Worm (Caenorhabditis elegans) whole organism, L4 larva: ENCODE data around the gene shl-1.

ENCODE experiments used
- F10B5.3 ChIP-seq: sonication (generic microtip); optimal IDR thresholded peaks from 2 replicates; lab custom pipeline; 2016; ENCODE audit warnings: mild to moderate bottlenecking, missing genetic modification characterization, missing compliant biosample characterization
- F26F4.8 ChIP-seq: fragments of 200-800 bp; sonication (Bioruptor generic); conservative IDR thresholded peaks from 2 replicates; pipeline ENCODE4 v1.3.6; 2022; ENCODE audit warnings: missing genetic modification characterization, missing compliant biosample characterization
- F37D6.2 ChIP-seq: sonication (generic microtip); optimal IDR thresholded peaks from 2 replicates; lab custom pipeline; 2016; ENCODE audit warnings: mild to moderate bottlenecking, missing genetic modification characterization, missing compliant biosample characterization
- T20F7.1 ChIP-seq: fragments of 200-800 bp; sonication (Bioruptor generic); optimal IDR thresholded peaks from 2 replicates; lab custom pipeline; 2018; ENCODE audit warnings: mild to moderate bottlenecking, missing genetic modification characterization, missing compliant biosample characterization
- Y105C5A.15 ChIP-seq: fragments of 200-800 bp; sonication (Bioruptor generic); IDR thresholded peaks from 2 replicates; pipeline ENCODE4 v1.3.6; 2022; ENCODE audit warnings: missing genetic modification characterization, missing compliant biosample characterization
- Y48G9A.11 ChIP-seq: fragments of 200-800 bp; sonication (Bioruptor generic); IDR thresholded peaks from 2 replicates; pipeline ENCODE4 v1.3.6; 2022; ENCODE audit warnings: missing genetic modification reagents, missing genetic modification characterization, missing compliant biosample characterization
- Y5F2A.4 ChIP-seq: fragments of 200-800 bp; sonication (Bioruptor generic); optimal IDR thresholded peaks from 2 replicates; lab custom pipeline; 2018; ENCODE audit warnings: mild to moderate bottlenecking, missing genetic modification characterization, missing compliant biosample characterization
- Y75B8A.6 ChIP-seq: fragments of 200-800 bp; sonication (Bioruptor generic); IDR thresholded peaks from 2 replicates; pipeline ENCODE4 v1.3.6; 2022; ENCODE audit warnings: missing genetic modification reagents, missing genetic modification characterization, missing compliant biosample characterization
- aly-2 ChIP-seq: sonication (generic microtip); optimal IDR thresholded peaks from 2 replicates; lab custom pipeline; 2018; ENCODE audit warnings: missing biosample characterization, missing genetic modification characterization
- attf-4 ChIP-seq: sonication (generic microtip); optimal IDR thresholded peaks from 3 replicates; lab custom pipeline; 2017; ENCODE audit warnings: missing biosample characterization, missing genetic modification characterization
- ceh-28 ChIP-seq: fragments of 150-350 bp; optimal IDR thresholded peaks from 2 replicates; lab custom pipeline; 2014; ENCODE audit warnings: missing biosample characterization, missing genetic modification reagents, missing genetic modification characterization
- ceh-32 ChIP-seq: sonication (generic microtip); optimal IDR thresholded peaks from 2 replicates; lab custom pipeline; 2016; ENCODE audit warnings: mild to moderate bottlenecking, missing genetic modification characterization, missing compliant biosample characterization; ENCODE audit not compliant: poor library complexity
- ceh-62 ChIP-seq: sonication (generic microtip); optimal IDR thresholded peaks from 2 replicates; lab custom pipeline; 2017; ENCODE audit warnings: missing biosample characterization, missing genetic modification characterization
- daf-16 ChIP-seq, 3 experiments: sonication (generic microtip); optimal IDR thresholded peaks; 2 replicates each; lab custom pipeline; 2016 to 2017; ENCODE audit warnings: missing genetic modification characterization in 3 of 3, missing genetic modification reagents in 3 of 3, mild to moderate bottlenecking in 2 of 3, missing compliant biosample characterization in 2 of 3, missing biosample characterization in 1 of 3, moderate library complexity in 1 of 3
- daf-19 ChIP-seq: fragments of 200-800 bp; sonication (Bioruptor generic); conservative IDR thresholded peaks from 2 replicates; pipeline ENCODE4 v1.3.6; 2022; ENCODE audit warnings: missing genetic modification characterization, missing compliant biosample characterization
- dmd-9 ChIP-seq: fragments of 200-800 bp; sonication (Bioruptor generic); IDR thresholded peaks from 2 replicates; pipeline ENCODE4 v1.3.6; 2022; ENCODE audit warnings: missing genetic modification reagents, missing genetic modification characterization, missing compliant biosample characterization
- dpl-1 ChIP-seq: fragments of 150-350 bp; optimal IDR thresholded peaks from 2 replicates; lab custom pipeline; 2014; ENCODE audit warnings: missing biosample characterization, missing genetic modification reagents, missing genetic modification characterization
- duxl-1 ChIP-seq: sonication (generic microtip); optimal IDR thresholded peaks from 2 replicates; lab custom pipeline; 2016; ENCODE audit warnings: mild to moderate bottlenecking, missing genetic modification characterization, moderate library complexity, missing compliant biosample characterization; ENCODE audit not compliant: poor library complexity
- egl-43 ChIP-seq: fragments of 200-800 bp; sonication (Bioruptor generic); IDR thresholded peaks from 2 replicates; pipeline ENCODE4 v1.3.6; 2022; ENCODE audit warnings: missing genetic modification reagents, missing genetic modification characterization, missing compliant biosample characterization
- fkh-10 ChIP-seq: fragments of 150-350 bp; optimal IDR thresholded peaks from 2 replicates; lab custom pipeline; 2014; ENCODE audit warnings: missing biosample characterization, missing genetic modification reagents, missing genetic modification characterization
- hif-1 ChIP-seq, 2 experiments: sonication (generic microtip); optimal IDR thresholded peaks; 2 replicates each; lab custom pipeline; 2016 to 2017; ENCODE audit warnings: missing compliant biosample characterization in 2 of 2, missing genetic modification characterization in 2 of 2, missing genetic modification reagents in 2 of 2, missing genotype in 2 of 2, mild to moderate bottlenecking in 1 of 2
- hlh-11 ChIP-seq: fragments of 200-800 bp; sonication (Bioruptor generic); optimal IDR thresholded peaks from 2 replicates; lab custom pipeline; 2018; ENCODE audit warnings: mild to moderate bottlenecking, missing genetic modification characterization, missing compliant biosample characterization
- jun-1 ChIP-seq: fragments of 150-350 bp; optimal IDR thresholded peaks from 2 replicates; lab custom pipeline; 2014; ENCODE audit warnings: missing biosample characterization, missing genetic modification reagents, missing genetic modification characterization
- lin-29 ChIP-seq: fragments of 200-800 bp; sonication (Bioruptor generic); IDR thresholded peaks from 2 replicates; pipeline ENCODE4 v1.3.6; 2022; ENCODE audit warnings: missing genetic modification reagents, missing genetic modification characterization, missing compliant biosample characterization
- mdl-1 ChIP-seq, 2 experiments: fragments of 150-350 bp in 1 of 2; sonication (generic microtip) in 1 of 2; optimal IDR thresholded peaks; 2 replicates each; lab custom pipeline; 2014 to 2017; ENCODE audit warnings: missing biosample characterization in 2 of 2, missing genetic modification characterization in 2 of 2
- mdt-29 ChIP-seq: fragments of 200-800 bp; sonication (Bioruptor generic); IDR thresholded peaks from 2 replicates; pipeline ENCODE4 v1.3.6; 2022; ENCODE audit warnings: missing genetic modification reagents, missing genetic modification characterization, missing compliant biosample characterization
- mep-1 ChIP-seq: fragments of 150-350 bp; sonication (generic microtip); optimal IDR thresholded peaks from 3 replicates; lab custom pipeline; 2014; ENCODE audit warnings: missing biosample characterization, missing genetic modification characterization
- mes-2 ChIP-seq: sonication (generic microtip); optimal IDR thresholded peaks from 2 replicates; lab custom pipeline; 2016; ENCODE audit warnings: missing genotype, mild to moderate bottlenecking, missing genetic modification characterization, missing compliant biosample characterization; ENCODE audit not compliant: poor library complexity, severe bottlenecking
- mxl-2 ChIP-seq: fragments of 200-800 bp; sonication (Bioruptor generic); conservative IDR thresholded peaks from 2 replicates; pipeline ENCODE4 v1.3.6; 2022; ENCODE audit warnings: missing genetic modification reagents, missing genetic modification characterization, missing compliant biosample characterization
- nhr-10 ChIP-seq: fragments of 150-350 bp; optimal IDR thresholded peaks from 2 replicates; lab custom pipeline; 2014; ENCODE audit warnings: missing biosample characterization, missing genetic modification characterization
- nhr-102 ChIP-seq: sonication (generic microtip); optimal IDR thresholded peaks from 2 replicates; lab custom pipeline; 2016; ENCODE audit warnings: mild to moderate bottlenecking, missing genetic modification characterization, moderate library complexity, missing compliant biosample characterization
- nhr-111 ChIP-seq: fragments of 200-800 bp; sonication (Bioruptor generic); optimal IDR thresholded peaks from 2 replicates; lab custom pipeline; 2018; ENCODE audit warnings: mild to moderate bottlenecking, missing genetic modification characterization, missing compliant biosample characterization
- nhr-25 ChIP-seq: sonication (generic microtip); optimal IDR thresholded peaks from 2 replicates; lab custom pipeline; 2017; ENCODE audit warnings: missing genetic modification characterization, mild to moderate bottlenecking, missing compliant biosample characterization, antibody characterized with exemption, moderate library complexity, borderline replicate concordance; ENCODE audit not compliant: insufficient read depth
- nhr-28 ChIP-seq: fragments of 150-350 bp; optimal IDR thresholded peaks from 2 replicates; lab custom pipeline; 2014; ENCODE audit warnings: missing biosample characterization, missing genetic modification characterization
- nhr-41 ChIP-seq: fragments of 200-800 bp; sonication (Bioruptor generic); IDR thresholded peaks from 2 replicates; pipeline ENCODE4 v1.3.6; 2022; ENCODE audit warnings: missing genetic modification reagents, missing genetic modification characterization, missing compliant biosample characterization
- nhr-6 ChIP-seq: fragments of 150-350 bp; optimal IDR thresholded peaks from 2 replicates; lab custom pipeline; 2014; ENCODE audit warnings: missing biosample characterization, missing genetic modification characterization
- nhr-76 ChIP-seq: fragments of 150-350 bp; optimal IDR thresholded peaks from 2 replicates; lab custom pipeline; 2014; ENCODE audit warnings: missing biosample characterization, missing genetic modification characterization
- saeg-2 ChIP-seq: fragments of 200-800 bp; sonication (Bioruptor generic); IDR thresholded peaks from 2 replicates; pipeline ENCODE4 v1.3.6; 2022; ENCODE audit warnings: missing genetic modification reagents, missing genetic modification characterization, missing compliant biosample characterization
- sdz-12 ChIP-seq: fragments of 200-800 bp; sonication (Bioruptor generic); optimal IDR thresholded peaks from 2 replicates; lab custom pipeline; 2018; ENCODE audit warnings: mild to moderate bottlenecking, missing genetic modification characterization, missing compliant biosample characterization
- skn-1 ChIP-seq: fragments of 150-350 bp; optimal IDR thresholded peaks from 2 replicates; lab custom pipeline; 2014; ENCODE audit warnings: missing biosample characterization, missing genetic modification characterization
- spr-1 ChIP-seq: sonication (generic microtip); optimal IDR thresholded peaks from 2 replicates; lab custom pipeline; 2016; ENCODE audit warnings: mild to moderate bottlenecking, missing genetic modification characterization, missing compliant biosample characterization
- spr-3 ChIP-seq: fragments of 200-800 bp; sonication (Bioruptor generic); optimal IDR thresholded peaks from 2 replicates; lab custom pipeline; 2018; ENCODE audit warnings: mild to moderate bottlenecking, missing genetic modification characterization, missing compliant biosample characterization
- tag-97 ChIP-seq: fragments of 200-800 bp; sonication (Bioruptor generic); IDR thresholded peaks from 2 replicates; pipeline ENCODE4 v1.3.6; 2022; ENCODE audit warnings: missing genetic modification characterization, missing compliant biosample characterization
- unc-62 ChIP-seq, 3 experiments: fragments of 150-350 bp in 1 of 3; sonication (generic microtip); optimal IDR thresholded peaks in 2 of 3; peaks in 1 of 3; 1 replicate in 1 of 3; 2 replicates in 2 of 3; lab custom pipeline; 2014 to 2017; ENCODE audit warnings: missing biosample characterization in 3 of 3, missing genetic modification characterization in 3 of 3, missing genetic modification reagents in 3 of 3, missing genotype in 1 of 3
- vab-7 ChIP-seq: fragments of 200-800 bp; sonication (Bioruptor generic); IDR thresholded peaks from 2 replicates; pipeline ENCODE4 v1.3.6; 2022; ENCODE audit warnings: missing genetic modification reagents, missing genetic modification characterization, missing compliant biosample characterization
- zag-1 ChIP-seq: fragments of 150-350 bp; optimal IDR thresholded peaks from 2 replicates; lab custom pipeline; 2014; ENCODE audit warnings: missing biosample characterization, missing genetic modification characterization
- zfp-2 ChIP-seq: sonication (generic microtip); optimal IDR thresholded peaks from 2 replicates; lab custom pipeline; 2016; ENCODE audit warnings: mild to moderate bottlenecking, missing genetic modification characterization, missing compliant biosample characterization
- zfp-3 ChIP-seq: fragments of 200-800 bp; sonication (Bioruptor generic); conservative IDR thresholded peaks from 2 replicates; pipeline ENCODE4 v1.3.6; 2022; ENCODE audit warnings: missing genetic modification reagents, missing genetic modification characterization, missing compliant biosample characterization
- zip-2 ChIP-seq: fragments of 150-350 bp; optimal IDR thresholded peaks from 2 replicates; lab custom pipeline; 2014; ENCODE audit warnings: missing biosample characterization, missing genetic modification characterization

shl-1 gene

ce11 chrIV:6376473-6377115, 7.3 kb downstream of the shl-1 start, which contains the start of the genes hrpf-2 and bli-6 (continued):
- TF ChIP-seq hif-1 (tag; optimal IDR thresholded peaks at IDR 0.05; lab: Kevin White, UChicago), result no peak
- TF ChIP-seq duxl-1 (tag; lab: Kevin White, UChicago), result no peak
- TF ChIP-seq ceh-28 (tag; lab: Kevin White, UChicago), result no peak
- TF ChIP-seq Y5F2A.4 (GFP tag; lab: Kevin White, UChicago), result no peak
- peak; percentile 62 for TF ChIP-seq mep-1
- no peak for TF ChIP-seq jun-1 (tag; lab: Kevin White, UChicago)
- no peak for TF ChIP-seq nhr-41 (GFP tag; lab: Robert Waterston, UW)
- peak; percentile 60 for TF ChIP-seq nhr-6
- no peak for TF ChIP-seq vab-7 (GFP tag; lab: Robert Waterston, UW)
- TF ChIP-seq Y75B8A.6 (GFP tag; lab: Robert Waterston, UW), result no peak
- no peak for TF ChIP-seq saeg-2 (GFP tag; lab: Robert Waterston, UW)
- TF ChIP-seq mdt-29 (GFP tag; lab: Robert Waterston, UW), result no peak
- TF ChIP-seq zfp-3, result no peak
- TF ChIP-seq Y48G9A.11 (GFP tag; lab: Robert Waterston, UW), result no peak
- TF ChIP-seq nhr-28 (tag; lab: Kevin White, UChicago), result peak; percentile 57
- TF ChIP-seq F26F4.8 (GFP tag; lab: Robert Waterston, UW), result no peak
- TF ChIP-seq spr-1 (tag; lab: Kevin White, UChicago), result no peak
- no peak for TF ChIP-seq skn-1 (tag; lab: Kevin White, UChicago)
- TF ChIP-seq fkh-10 (GFP tag; lab: Kevin White, UChicago), result peak; percentile 54
- no peak for TF ChIP-seq nhr-10 (tag; lab: Kevin White, UChicago)
- no peak for TF ChIP-seq unc-62 (GFP tag; optimal IDR thresholded peaks at IDR 0.05 in 1 of 2; lab: Kevin White, UChicago)
- TF ChIP-seq unc-62 (tag; optimal IDR thresholded peaks at IDR 0.05; lab: Kevin White, UChicago), result no peak
- TF ChIP-seq ceh-62 (tag; lab: Kevin White, UChicago), result no peak
- no peak for TF ChIP-seq F10B5.3 (tag; lab: Kevin White, UChicago)
- peak; percentile 24 for TF ChIP-seq nhr-25 (tag; lab: Kevin White, UChicago)
- no peak for TF ChIP-seq dmd-9 (GFP tag; lab: Robert Waterston, UW)
- no peak for TF ChIP-seq mxl-2
- TF ChIP-seq hlh-11 (tag; lab: Kevin White, UChicago), result peak; percentile 69
- no peak for TF ChIP-seq mdl-1 (tag; optimal IDR thresholded peaks at IDR 0.05; lab: Kevin White, UChicago)
- no peak for TF ChIP-seq Y105C5A.15 (GFP tag; lab: Robert Waterston, UW)
- no peak for TF ChIP-seq egl-43
- TF ChIP-seq attf-4 (tag; lab: Kevin White, UChicago), result no peak
- no peak for TF ChIP-seq zip-2 (tag; lab: Kevin White, UChicago)
- no peak for TF ChIP-seq sdz-12 (GFP tag; lab: Kevin White, UChicago)
- TF ChIP-seq dpl-1, result peak; percentile 82
- TF ChIP-seq daf-19 (GFP tag; lab: Robert Waterston, UW), result no peak
- TF ChIP-seq zag-1, result no peak
- TF ChIP-seq T20F7.1, result no peak
- TF ChIP-seq nhr-76 (tag; lab: Kevin White, UChicago), result no peak
- TF ChIP-seq tag-97 (GFP tag; lab: Robert Waterston, UW), result no peak
- TF ChIP-seq daf-16 (GFP tag; optimal IDR thresholded peaks at IDR 0.05; lab: Kevin White, UChicago), result no peak
- TF ChIP-seq daf-16 (tag; optimal IDR thresholded peaks at IDR 0.05; lab: Kevin White, UChicago), result peak; percentile 37
- TF ChIP-seq zfp-2 (tag; lab: Kevin White, UChicago), result peak; percentile 1
- TF ChIP-seq F37D6.2 (tag; lab: Kevin White, UChicago), result no peak
- no peak for TF ChIP-seq nhr-111
- TF ChIP-seq nhr-102, result peak; percentile 17
- TF ChIP-seq ceh-32, result no peak
- TF ChIP-seq mes-2 (tag; lab: Kevin White, UChicago), result peak; percentile 81
- TF ChIP-seq lin-29 (GFP tag; lab: Robert Waterston, UW), result 0 out of 2 replicates have a peak, but pooled peaks have one; percentile 20
- no peak for TF ChIP-seq aly-2 (tag; lab: Kevin White, UChicago)
- TF ChIP-seq spr-3 (GFP tag; lab: Kevin White, UChicago), result no peak
